Fruit fly (Drosophila melanogaster) whole organism, embryonic: Measurements from ENCODE around the gene CG7156.

Experiments used
- C15 ChIP-seq: fragments of 200-800 bp; sonication (Bioruptor generic); IDR thresholded peaks from 3 replicates; pipeline ENCODE4 v1.3.6; 2022; ENCODE audit warnings: missing biosample characterization, missing genetic modification characterization
- CG13775 ChIP-seq: fragments of 200-800 bp; sonication (Bioruptor generic); optimal IDR thresholded peaks from 3 replicates; lab custom pipeline; 2017; ENCODE audit warnings: missing biosample characterization, mild to moderate bottlenecking, missing genetic modification characterization
- CG14667 ChIP-seq: fragments of 200-800 bp; sonication (Bioruptor generic); IDR thresholded peaks from 2 replicates; pipeline ENCODE4 v1.3.6; 2022; ENCODE audit warnings: missing biosample characterization, missing genetic modification characterization
- CG17361 ChIP-seq: fragments of 200-800 bp; sonication (Bioruptor generic); IDR thresholded peaks from 3 replicates; pipeline ENCODE4 v1.3.6; 2022; ENCODE audit warnings: missing biosample characterization, missing genetic modification characterization
- CG17568 ChIP-seq: fragments of 200-800 bp; sonication (Bioruptor generic); optimal IDR thresholded peaks from 2 replicates; lab custom pipeline; 2018; ENCODE audit warnings: missing biosample characterization, mild to moderate bottlenecking, missing genetic modification characterization, moderate library complexity
- CG17612 ChIP-seq: fragments of 200-800 bp; sonication (Bioruptor generic); IDR thresholded peaks from 2 replicates; pipeline ENCODE4 v1.3.6; 2022; ENCODE audit warnings: missing biosample characterization, missing genetic modification characterization
- CG18764 ChIP-seq: fragments of 200-800 bp; sonication (Bioruptor generic); optimal IDR thresholded peaks from 3 replicates; lab custom pipeline; 2016; ENCODE audit warnings: missing biosample characterization, missing genetic modification characterization
- CG2889 ChIP-seq: fragments of 200-800 bp; sonication (Bioruptor generic); IDR thresholded peaks from 3 replicates; pipeline ENCODE4 v1.3.6; 2022; ENCODE audit warnings: missing biosample characterization, missing genetic modification characterization
- CG3163 ChIP-seq: fragments of 200-800 bp; sonication (Bioruptor generic); optimal IDR thresholded peaks from 3 replicates; lab custom pipeline; 2016; ENCODE audit warnings: missing biosample characterization, missing genetic modification characterization
- CG32767 ChIP-seq: fragments of 200-800 bp; sonication (Bioruptor generic); IDR thresholded peaks from 2 replicates; pipeline ENCODE4 v1.3.6; 2022; ENCODE audit warnings: missing biosample characterization, missing genetic modification characterization
- CG4282 ChIP-seq: fragments of 200-800 bp; sonication (Bioruptor generic); optimal IDR thresholded peaks from 2 replicates; lab custom pipeline; 2016; ENCODE audit warnings: missing biosample characterization, missing genetic modification characterization
- CG4820 ChIP-seq: fragments of 200-800 bp; sonication (Bioruptor generic); optimal IDR thresholded peaks from 3 replicates; lab custom pipeline; 2016; ENCODE audit warnings: missing biosample characterization, missing genetic modification characterization
- CG4854 ChIP-seq: fragments of 200-800 bp; sonication (Bioruptor generic); optimal IDR thresholded peaks from 2 replicates; lab custom pipeline; 2016; ENCODE audit warnings: missing biosample characterization, missing genetic modification characterization, inconsistent platforms
- CG7745 ChIP-seq: fragments of 200-800 bp; sonication (Bioruptor generic); optimal IDR thresholded peaks from 2 replicates; lab custom pipeline; 2018; ENCODE audit warnings: missing biosample characterization, mild to moderate bottlenecking, missing genetic modification characterization, moderate library complexity
- CG8290 ChIP-seq, 3 experiments: fragments of 200-800 bp; sonication (Bioruptor generic); optimal IDR thresholded peaks; 2 replicates each; lab custom pipeline; 2016 to 2019; ENCODE audit warnings: missing biosample characterization in 3 of 3, missing genetic modification characterization in 3 of 3, mild to moderate bottlenecking in 2 of 3, moderate library complexity in 1 of 3
- CG9437 ChIP-seq: fragments of 200-800 bp; sonication (Bioruptor generic); optimal IDR thresholded peaks from 2 replicates; lab custom pipeline; 2018; ENCODE audit warnings: missing biosample characterization, mild to moderate bottlenecking, missing genetic modification characterization
- CkIIα-i1 ChIP-seq: fragments of 200-800 bp; sonication (Bioruptor generic); IDR thresholded peaks from 2 replicates; pipeline ENCODE4 v1.3.6; 2022; ENCODE audit warnings: missing biosample characterization, missing genetic modification characterization
- CrebB ChIP-seq: fragments of 200-800 bp; sonication (Bioruptor generic); optimal IDR thresholded peaks from 3 replicates; lab custom pipeline; 2018; ENCODE audit warnings: missing biosample characterization, mild to moderate bottlenecking, missing genetic modification characterization
- D19B ChIP-seq: fragments of 200-800 bp; sonication (Bioruptor generic); optimal IDR thresholded peaks from 2 replicates; lab custom pipeline; 2017; ENCODE audit warnings: missing biosample characterization, mild to moderate bottlenecking, missing genetic modification characterization
- Dll ChIP-seq: fragments of 200-800 bp; sonication (Bioruptor generic); IDR thresholded peaks from 4 replicates; pipeline ENCODE4 v1.3.6; 2022; ENCODE audit warnings: missing biosample characterization, missing genetic modification characterization; ENCODE audit not compliant: partially characterized antibody
- Doc2 ChIP-seq: fragments of 200-800 bp; sonication (Bioruptor generic); IDR thresholded peaks from 2 replicates; pipeline ENCODE4 v1.3.6; 2022; ENCODE audit warnings: missing biosample characterization, missing genetic modification characterization
- E2f2 ChIP-seq: fragments of 200-800 bp; sonication (Bioruptor generic); IDR thresholded peaks from 2 replicates; pipeline ENCODE4 v1.3.6; 2022; ENCODE audit warnings: missing biosample characterization, missing genetic modification characterization
- Fer3 ChIP-seq: fragments of 200-800 bp; sonication (Bioruptor generic); optimal IDR thresholded peaks from 2 replicates; lab custom pipeline; 2018; ENCODE audit warnings: missing biosample characterization, mild to moderate bottlenecking, missing genetic modification characterization, moderate library complexity
- Gsc ChIP-seq: fragments of 200-800 bp; sonication (Bioruptor generic); IDR thresholded peaks from 2 replicates; pipeline ENCODE4 v1.3.6; 2022; ENCODE audit warnings: missing biosample characterization, missing genetic modification characterization
- HLH3B ChIP-seq: fragments of 200-800 bp; sonication (Bioruptor generic); IDR thresholded peaks from 2 replicates; pipeline ENCODE4 v1.3.6; 2022; ENCODE audit warnings: missing biosample characterization, missing genetic modification characterization
- Hey ChIP-seq: fragments of 200-800 bp; sonication (Bioruptor generic); optimal IDR thresholded peaks from 3 replicates; lab custom pipeline; 2018; ENCODE audit warnings: missing biosample characterization, mild to moderate bottlenecking, missing genetic modification characterization
- NK7.1 ChIP-seq: fragments of 200-800 bp; sonication (Bioruptor generic); optimal IDR thresholded peaks from 3 replicates; lab custom pipeline; 2016; ENCODE audit warnings: missing biosample characterization, missing genetic modification characterization
- Nf-YB ChIP-seq: fragments of 200-800 bp; sonication (Bioruptor generic); optimal IDR thresholded peaks from 3 replicates; lab custom pipeline; 2019; ENCODE audit warnings: missing biosample characterization, mild to moderate bottlenecking, missing genetic modification characterization, moderate library complexity
- NfI ChIP-seq: fragments of 200-800 bp; sonication (Bioruptor generic); optimal IDR thresholded peaks from 3 replicates; lab custom pipeline; 2018; ENCODE audit warnings: missing biosample characterization, mild to moderate bottlenecking, missing genetic modification characterization, moderate library complexity
- Oaz ChIP-seq: fragments of 200-800 bp; sonication (Bioruptor generic); IDR thresholded peaks from 2 replicates; pipeline ENCODE4 v1.3.6; 2022; ENCODE audit warnings: missing biosample characterization, missing genetic modification characterization
- Poxn ChIP-seq: fragments of 200-800 bp; sonication (Bioruptor generic); IDR thresholded peaks from 2 replicates; pipeline ENCODE4 v1.3.6; 2022; ENCODE audit warnings: missing biosample characterization, missing genetic modification characterization
- Sry-β ChIP-seq: fragments of 200-800 bp; sonication (Bioruptor generic); optimal IDR thresholded peaks from 2 replicates; lab custom pipeline; 2018; ENCODE audit warnings: missing biosample characterization, mild to moderate bottlenecking, missing genetic modification characterization, moderate library complexity
- amos ChIP-seq: fragments of 200-800 bp; sonication (Bioruptor generic); IDR thresholded peaks from 2 replicates; pipeline ENCODE4 v1.3.6; 2022; ENCODE audit warnings: missing biosample characterization, missing genetic modification characterization; ENCODE audit not compliant: partially characterized antibody
- az2 ChIP-seq: fragments of 200-800 bp; sonication (Bioruptor generic); optimal IDR thresholded peaks from 3 replicates; lab custom pipeline; 2016; ENCODE audit warnings: missing biosample characterization, missing genetic modification characterization
- bigmax ChIP-seq: fragments of 200-800 bp; sonication (Bioruptor generic); optimal IDR thresholded peaks from 2 replicates; lab custom pipeline; 2018; ENCODE audit warnings: missing biosample characterization, mild to moderate bottlenecking, missing genetic modification characterization
- cg ChIP-seq: fragments of 200-800 bp; sonication (Bioruptor generic); optimal IDR thresholded peaks from 3 replicates; lab custom pipeline; 2019; ENCODE audit warnings: missing biosample characterization, mild to moderate bottlenecking, missing genetic modification characterization, moderate library complexity
- dati ChIP-seq: fragments of 200-800 bp; sonication (Bioruptor generic); IDR thresholded peaks from 2 replicates; pipeline ENCODE4 v1.3.6; 2022; ENCODE audit warnings: missing biosample characterization, missing genetic modification characterization
- en ChIP-seq: fragments of 200-800 bp; sonication (Bioruptor generic); optimal IDR thresholded peaks from 2 replicates; lab custom pipeline; 2016; ENCODE audit warnings: missing biosample characterization, missing genetic modification characterization
- ewg ChIP-seq: fragments of 200-800 bp; sonication (Bioruptor generic); optimal IDR thresholded peaks from 3 replicates; lab custom pipeline; 2017; ENCODE audit warnings: mild to moderate bottlenecking, missing biosample characterization, missing genetic modification reagents, missing genetic modification characterization
- jumu ChIP-seq: fragments of 200-800 bp; sonication (Bioruptor generic); optimal IDR thresholded peaks from 3 replicates; lab custom pipeline; 2016; ENCODE audit warnings: missing biosample characterization, missing genetic modification characterization
- nerfin-2 ChIP-seq: fragments of 200-800 bp; sonication (Bioruptor generic); IDR thresholded peaks from 2 replicates; pipeline ENCODE4 v1.3.6; 2022; ENCODE audit warnings: missing biosample characterization, missing genetic modification characterization; ENCODE audit not compliant: partially characterized antibody
- odd ChIP-seq: fragments of 200-800 bp; sonication (Bioruptor generic); optimal IDR thresholded peaks from 2 replicates; lab custom pipeline; 2017; ENCODE audit warnings: missing biosample characterization, mild to moderate bottlenecking, missing genetic modification characterization
- otp ChIP-seq: fragments of 200-800 bp; sonication (Bioruptor generic); IDR thresholded peaks from 3 replicates; pipeline ENCODE4, ENCODE4 v1.3.6; 2022; ENCODE audit warnings: missing biosample characterization, missing genetic modification characterization
- pho ChIP-seq: fragments of 200-800 bp; sonication (Bioruptor generic); optimal IDR thresholded peaks from 2 replicates; lab custom pipeline; 2016; ENCODE audit warnings: missing biosample characterization, missing genetic modification characterization
- repo ChIP-seq: fragments of 200-800 bp; sonication (Bioruptor generic); optimal IDR thresholded peaks from 2 replicates; lab custom pipeline; 2016; ENCODE audit warnings: missing biosample characterization, missing genetic modification characterization
- salm ChIP-seq: fragments of 200-800 bp; sonication (Bioruptor generic); optimal IDR thresholded peaks from 2 replicates; lab custom pipeline; 2018; ENCODE audit warnings: missing biosample characterization, mild to moderate bottlenecking, missing genetic modification characterization
- scrt ChIP-seq: fragments of 200-800 bp; sonication (Bioruptor generic); optimal IDR thresholded peaks from 2 replicates; lab custom pipeline; 2018; ENCODE audit warnings: missing biosample characterization, mild to moderate bottlenecking, missing genetic modification characterization, moderate library complexity
- sima ChIP-seq: fragments of 200-800 bp; sonication (Bioruptor generic); optimal IDR thresholded peaks from 2 replicates; lab custom pipeline; 2016; ENCODE audit warnings: missing biosample characterization, missing genetic modification characterization
- sqz ChIP-seq: fragments of 200-800 bp; sonication (Bioruptor generic); optimal IDR thresholded peaks from 3 replicates; lab custom pipeline; 2018; ENCODE audit warnings: missing biosample characterization, mild to moderate bottlenecking, missing genetic modification characterization
- unc-4 ChIP-seq: fragments of 200-800 bp; sonication (Bioruptor generic); IDR thresholded peaks from 2 replicates; pipeline ENCODE4 v1.3.6; 2022; ENCODE audit warnings: missing biosample characterization, missing genetic modification characterization; ENCODE audit not compliant: partially characterized antibody

CG7156 gene

DNA sequence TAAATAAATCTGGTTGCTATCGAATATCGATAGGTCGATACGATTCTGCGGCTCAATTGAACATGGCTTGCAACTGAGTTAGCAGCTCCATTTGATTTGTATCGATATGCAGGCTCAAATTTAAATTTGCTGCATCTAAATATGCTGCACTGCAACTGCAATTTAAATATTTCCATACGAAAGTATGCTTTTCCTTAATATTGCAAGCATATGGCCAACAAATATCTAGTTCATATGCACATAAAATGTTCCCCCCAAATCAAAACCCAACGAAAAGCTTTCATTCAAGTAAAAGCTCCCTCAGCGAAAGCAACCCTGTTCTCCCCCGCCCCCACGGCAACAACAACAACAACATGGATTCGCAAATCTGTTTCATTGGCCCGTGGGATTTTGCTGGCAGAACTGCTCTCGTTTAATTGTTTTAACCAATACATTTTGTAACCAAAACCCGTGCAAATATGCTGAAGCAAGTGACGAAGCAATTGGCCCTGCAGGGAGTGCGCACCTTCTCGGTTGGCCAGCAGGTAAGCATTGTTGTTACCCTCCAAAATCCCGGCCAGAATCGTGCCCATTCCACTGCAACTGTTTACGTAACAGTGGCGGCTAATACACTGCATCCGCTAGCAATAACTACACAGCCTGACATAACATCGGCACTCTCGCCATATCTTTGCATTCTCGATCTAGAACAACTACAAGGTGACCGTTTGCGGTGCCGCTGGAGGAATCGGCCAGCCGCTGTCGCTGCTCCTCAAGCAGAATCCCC is 15.7 kb downstream of the CG7156 start, which contains the start of the genes CG7168 and Mdh2 (continued):
- TF ChIP-seq CG4820 (GFP tag; lab: Kevin White, UChicago): no peak
- no peak for TF ChIP-seq CG3163 (GFP tag; lab: Kevin White, UChicago)
- TF ChIP-seq sqz (GFP tag; lab: Kevin White, UChicago): no peak
- no peak for TF ChIP-seq salm (tag; lab: Kevin White, UChicago)
- peak; percentile 92 for TF ChIP-seq nerfin-2
- TF ChIP-seq HLH3B (GFP tag; lab: Robert Waterston, UW): no peak
- no peak for TF ChIP-seq cg
- TF ChIP-seq dati: no peak
- TF ChIP-seq CG7745: no peak
- no peak for TF ChIP-seq CG17568 (GFP tag; lab: Kevin White, UChicago)
- no peak for TF ChIP-seq Poxn (GFP tag; lab: Robert Waterston, UW)
- TF ChIP-seq Nf-YB (GFP tag; lab: Kevin White, UChicago): peak; percentile 88
- no peak for TF ChIP-seq CrebB (tag; lab: Kevin White, UChicago)
- no peak for TF ChIP-seq CkIIα-i1 (GFP tag; lab: Robert Waterston, UW)
- TF ChIP-seq CG17612 (GFP tag; lab: Robert Waterston, UW): no peak
- no peak for TF ChIP-seq Sry-β
- TF ChIP-seq otp (GFP tag; lab: Robert Waterston, UW): no peak
- peak; percentile 80 for TF ChIP-seq E2f2
- peak; percentile 88 for TF ChIP-seq Dll (GFP tag; lab: Robert Waterston, UW)
- no peak for TF ChIP-seq CG4282 (GFP tag; lab: Kevin White, UChicago)
- TF ChIP-seq repo: no peak
- TF ChIP-seq scrt (GFP tag; lab: Kevin White, UChicago): peak; percentile 51
- peak; percentile 82 for TF ChIP-seq unc-4 (GFP tag; lab: Robert Waterston, UW)
- TF ChIP-seq CG8290 (GFP tag; optimal IDR thresholded peaks at IDR 0.05; lab: Kevin White, UChicago): no peak
- no peak for TF ChIP-seq CG8290 (tag; optimal IDR thresholded peaks at IDR 0.05; lab: Kevin White, UChicago)
- no peak for TF ChIP-seq CG4854 (GFP tag; lab: Kevin White, UChicago)
- no peak for TF ChIP-seq ewg (GFP tag; lab: Kevin White, UChicago)
- no peak for TF ChIP-seq Doc2 (GFP tag; lab: Robert Waterston, UW)
- TF ChIP-seq C15: no peak
- no peak for TF ChIP-seq jumu (GFP tag; lab: Kevin White, UChicago)
- TF ChIP-seq az2 (GFP tag; lab: Kevin White, UChicago): no peak
- TF ChIP-seq Oaz (GFP tag; lab: Robert Waterston, UW): no peak
- peak; percentile 79 for TF ChIP-seq amos (GFP tag; lab: Robert Waterston, UW)
- no peak for TF ChIP-seq Hey
- TF ChIP-seq CG17361 (GFP tag; lab: Robert Waterston, UW): no peak
- no peak for TF ChIP-seq Fer3 (tag; lab: Kevin White, UChicago)
- no peak for TF ChIP-seq odd (GFP tag; lab: Kevin White, UChicago)
- TF ChIP-seq CG14667: no peak
- no peak for TF ChIP-seq CG18764 (GFP tag; lab: Kevin White, UChicago)
- no peak for TF ChIP-seq Gsc (GFP tag; lab: Robert Waterston, UW)
- no peak for TF ChIP-seq D19B (GFP tag; lab: Kevin White, UChicago)
- TF ChIP-seq sima: no peak
- TF ChIP-seq CG9437 (GFP tag; lab: Kevin White, UChicago): no peak
- TF ChIP-seq NK7.1 (GFP tag; lab: Kevin White, UChicago): no peak
- no peak for TF ChIP-seq CG32767
- no peak for TF ChIP-seq CG2889 (GFP tag; lab: Robert Waterston, UW)
- no peak for TF ChIP-seq NfI (GFP tag; lab: Kevin White, UChicago)
- no peak for TF ChIP-seq bigmax (GFP tag; lab: Kevin White, UChicago)
- TF ChIP-seq CG13775 (GFP tag; lab: Kevin White, UChicago): no peak
- TF ChIP-seq en (GFP tag; lab: Kevin White, UChicago): no peak
- TF ChIP-seq pho (GFP tag; lab: Kevin White, UChicago): no peak
